Worm (Caenorhabditis elegans): Measurements from ENCODE around the gene T04C12.1.
A peak's percentile ranks its signal among the peaks of the same experiment; 100 is the strongest.

The T04C12.1 gene

ce11 chrV:11069277-11069676, 10.2 kb upstream of the T04C12.1 start, which contains the start of gene T04C12.8 (continued):
- no peak for TF ChIP-seq pha-4 (tag; optimal IDR thresholded peaks at IDR 0.05)
- TF ChIP-seq hmg-1.2 (GFP tag; IDR thresholded peaks at IDR 0.05), result no peak
- TF ChIP-seq ZK185.1 (tag; optimal IDR thresholded peaks at IDR 0.05; ENCODE audit: poor library complexity, severe bottlenecking), result no peak
- TF ChIP-seq F22D6.2 (tag; optimal IDR thresholded peaks at IDR 0.05), result no peak
- no peak for TF ChIP-seq hlh-26 (GFP tag; conservative IDR thresholded peaks at IDR 0.05)
- peak in 1 of 2 experiments; percentile 27 for TF ChIP-seq let-607 (tag; optimal IDR thresholded peaks at IDR 0.05)
- peak; percentile 46 for TF ChIP-seq tlf-1 (GFP tag; optimal IDR thresholded peaks at IDR 0.05)
- no peak for TF ChIP-seq F37B4.10 (GFP tag; IDR thresholded peaks at IDR 0.05)
- TF ChIP-seq Y95B8A.8 (GFP tag; IDR thresholded peaks at IDR 0.05), result no peak
- TF ChIP-seq F57A8.1 (GFP tag; optimal IDR thresholded peaks at IDR 0.05), result no peak
- TF ChIP-seq Y67H2A.10 (GFP tag; conservative IDR thresholded peaks at IDR 0.05), result no peak
- no peak for TF ChIP-seq him-1 (tag; optimal IDR thresholded peaks at IDR 0.05)
- TF ChIP-seq snpc-1.1 (tag; optimal IDR thresholded peaks at IDR 0.05; ENCODE audit: insufficient read depth), result no peak
- TF ChIP-seq dpl-1 (GFP tag; optimal IDR thresholded peaks at IDR 0.05), result no peak
- TF ChIP-seq Y79H2A.3 (GFP tag; conservative IDR thresholded peaks at IDR 0.05), result no peak
- peak; percentile 25 for TF ChIP-seq attf-5 (GFP tag; optimal IDR thresholded peaks at IDR 0.05)
- TF ChIP-seq Y53F4B.3 (GFP tag; IDR thresholded peaks at IDR 0.05), result no peak
- TF ChIP-seq sea-2 (GFP tag; IDR thresholded peaks at IDR 0.05), result no peak
- TF ChIP-seq C06A6.2 (GFP tag; conservative IDR thresholded peaks at IDR 0.05), result no peak
- no peak for TF ChIP-seq tbx-9 (tag; optimal IDR thresholded peaks at IDR 0.05; ENCODE audit: borderline replicate concordance)
- no peak for TF ChIP-seq fkh-3 (tag; optimal IDR thresholded peaks at IDR 0.05)
- no peak for TF ChIP-seq nhr-27 (tag; optimal IDR thresholded peaks at IDR 0.05)
- TF ChIP-seq ceh-100 (GFP tag; IDR thresholded peaks at IDR 0.05), result no peak
- TF ChIP-seq F23B12.7 (tag; optimal IDR thresholded peaks at IDR 0.05; ENCODE audit: insufficient read depth), result no peak
- no peak for TF ChIP-seq B0261.1 (tag; optimal IDR thresholded peaks at IDR 0.05)

- TF ChIP-seq tbx-9 (tag; optimal IDR thresholded peaks at IDR 0.05; ENCODE audit: borderline replicate concordance), result no peak
- no peak for TF ChIP-seq let-607 (tag; optimal IDR thresholded peaks at IDR 0.05)
- no peak for TF ChIP-seq snpc-1.1 (tag; optimal IDR thresholded peaks at IDR 0.05; ENCODE audit: insufficient read depth)
- TF ChIP-seq mel-28 (tag; optimal IDR thresholded peaks at IDR 0.05; ENCODE audit: borderline replicate concordance), result no peak
- TF ChIP-seq ceh-58 (GFP tag; IDR thresholded peaks at IDR 0.05), result no peak
- no peak for TF ChIP-seq aptf-2 (GFP tag; conservative IDR thresholded peaks at IDR 0.05)
- TF ChIP-seq bed-2 (GFP tag; IDR thresholded peaks at IDR 0.05), result no peak
- no peak for TF ChIP-seq dpl-1 (GFP tag; optimal IDR thresholded peaks at IDR 0.05)
- TF ChIP-seq nhr-90 (tag; optimal IDR thresholded peaks at IDR 0.05), result no peak
Measured at ce11 chrV:11065513-11065912, 6.4 kb upstream of the T04C12.1 start, which contains the start of gene nlp-80. Gene nlp-80, minus strand, starts transcription at chrV:11065613.

ce11 chrV:11063115-11063514, 4.0 kb upstream of the T04C12.1 start, which contains the start of gene T04C12.9:
Gene T04C12.9, minus strand, starts transcription at chrV:11063215.
- TF ChIP-seq repo-1 (tag; optimal IDR thresholded peaks at IDR 0.05) (no peak), pha-4 (tag; optimal IDR thresholded peaks at IDR 0.05) (no peak), snpc-4 (GFP tag; optimal IDR thresholded peaks at IDR 0.05) (no peak), snpc-4 (tag; optimal IDR thresholded peaks at IDR 0.05) (no peak), rpc-1 (optimal IDR thresholded peaks at IDR 0.05) (no peak), rpc-1 (tag; optimal IDR thresholded peaks at IDR 0.05) (no peak), F33H1.4 (GFP tag; IDR thresholded peaks at IDR 0.05) (no peak), Y95B8A.8 (GFP tag; IDR thresholded peaks at IDR 0.05) (no peak), sea-2 (GFP tag; IDR thresholded peaks at IDR 0.05) (no peak), F10E7.11 (tag; optimal IDR thresholded peaks at IDR 0.05) (no peak), hlh-12 (tag; optimal IDR thresholded peaks at IDR 0.05) (no peak), attf-6 (GFP tag; IDR thresholded peaks at IDR 0.05) (no peak), F57C9.4 (tag; optimal IDR thresholded peaks at IDR 0.05) (no peak), K12H6.12 (tag; optimal IDR thresholded peaks at IDR 0.05) (no peak), egl-44 (GFP tag; IDR thresholded peaks at IDR 0.05) (no peak)

Measured in whole organism, young adult.